Fruit fly (Drosophila melanogaster) whole organism, embryonic: ENCODE measurements around the gene CG33258.

ENCODE experiments used
- Aef1 ChIP-seq: fragments of 200-800 bp; sonication (Bioruptor generic); IDR thresholded peaks from 3 replicates; pipeline ENCODE4 v1.3.6; 2022; ENCODE audit warnings: missing biosample characterization, missing genetic modification characterization
- Atf-2 ChIP-seq: fragments of 200-800 bp; sonication (Bioruptor generic); optimal IDR thresholded peaks from 2 replicates; lab custom pipeline; 2016; ENCODE audit warnings: missing biosample characterization, missing genetic modification characterization
- Atf3 ChIP-seq: fragments of 200-800 bp; sonication (Bioruptor generic); optimal IDR thresholded peaks from 3 replicates; lab custom pipeline; 2016; ENCODE audit warnings: missing biosample characterization, missing genetic modification characterization
- CG10274 ChIP-seq: fragments of 200-800 bp; sonication (Bioruptor generic); optimal IDR thresholded peaks from 3 replicates; lab custom pipeline; 2017; ENCODE audit warnings: missing biosample characterization, mild to moderate bottlenecking, missing genetic modification characterization
- CG10321 ChIP-seq: fragments of 200-800 bp; sonication (Bioruptor generic); IDR thresholded peaks from 2 replicates; pipeline ENCODE4 v1.3.6; 2022; ENCODE audit warnings: missing biosample characterization, missing genetic modification characterization
- CG12155 ChIP-seq: fragments of 200-800 bp; sonication (Bioruptor generic); optimal IDR thresholded peaks from 3 replicates; lab custom pipeline; 2016; ENCODE audit warnings: missing biosample characterization, missing genetic modification characterization
- CG12299 ChIP-seq: fragments of 200-800 bp; sonication (Bioruptor generic); optimal IDR thresholded peaks from 2 replicates; lab custom pipeline; 2018; ENCODE audit warnings: missing biosample characterization, mild to moderate bottlenecking, missing genetic modification characterization
- CG12769 ChIP-seq: fragments of 200-800 bp; sonication (Bioruptor generic); optimal IDR thresholded peaks from 2 replicates; lab custom pipeline; 2019; ENCODE audit warnings: missing biosample characterization, mild to moderate bottlenecking, missing genetic modification characterization, moderate library complexity
- CG13775 ChIP-seq: fragments of 200-800 bp; sonication (Bioruptor generic); optimal IDR thresholded peaks from 3 replicates; lab custom pipeline; 2017; ENCODE audit warnings: missing biosample characterization, mild to moderate bottlenecking, missing genetic modification characterization
- CG15601 ChIP-seq: fragments of 200-800 bp; sonication (Bioruptor generic); optimal IDR thresholded peaks from 3 replicates; lab custom pipeline; 2019; ENCODE audit warnings: missing biosample characterization, mild to moderate bottlenecking, missing genetic modification characterization, moderate library complexity
- CG15696 ChIP-seq: fragments of 200-800 bp; sonication (Bioruptor generic); optimal IDR thresholded peaks from 2 replicates; lab custom pipeline; 2019; ENCODE audit warnings: missing biosample characterization, mild to moderate bottlenecking, missing genetic modification characterization, moderate library complexity
- CG18619 ChIP-seq: fragments of 200-800 bp; sonication (Bioruptor generic); optimal IDR thresholded peaks from 3 replicates; lab custom pipeline; 2017; ENCODE audit warnings: missing biosample characterization, mild to moderate bottlenecking, missing genetic modification characterization
- CG2116 ChIP-seq: fragments of 200-800 bp; sonication (Bioruptor generic); optimal IDR thresholded peaks from 3 replicates; lab custom pipeline; 2018; ENCODE audit warnings: missing biosample characterization, mild to moderate bottlenecking, missing genetic modification characterization
- CG2129 ChIP-seq: fragments of 200-800 bp; sonication (Bioruptor generic); IDR thresholded peaks from 2 replicates; pipeline ENCODE4 v1.3.6; 2022; ENCODE audit warnings: missing biosample characterization, missing genetic modification characterization; ENCODE audit not compliant: partially characterized antibody
- CG30403 ChIP-seq: fragments of 200-800 bp; sonication (Bioruptor generic); optimal IDR thresholded peaks from 3 replicates; lab custom pipeline; 2016; ENCODE audit warnings: missing biosample characterization, missing genetic modification characterization
- CG3163 ChIP-seq: fragments of 200-800 bp; sonication (Bioruptor generic); optimal IDR thresholded peaks from 3 replicates; lab custom pipeline; 2016; ENCODE audit warnings: missing biosample characterization, missing genetic modification characterization
- CG34422 ChIP-seq: fragments of 200-800 bp; sonication (Bioruptor generic); IDR thresholded peaks from 3 replicates; pipeline ENCODE4 v1.3.6; 2022; ENCODE audit warnings: missing biosample characterization, missing genetic modification characterization
- CG7271 ChIP-seq: fragments of 200-800 bp; sonication (Bioruptor generic); optimal IDR thresholded peaks from 2 replicates; lab custom pipeline; 2018; ENCODE audit warnings: missing biosample characterization, mild to moderate bottlenecking, missing genetic modification characterization, moderate library complexity
- CG7786 ChIP-seq: fragments of 200-800 bp; sonication (Bioruptor generic); optimal IDR thresholded peaks from 2 replicates; lab custom pipeline; 2016; ENCODE audit warnings: missing biosample characterization, missing genetic modification characterization
- CkIIα-i1 ChIP-seq: fragments of 200-800 bp; sonication (Bioruptor generic); IDR thresholded peaks from 2 replicates; pipeline ENCODE4 v1.3.6; 2022; ENCODE audit warnings: missing biosample characterization, missing genetic modification characterization
- E2f1 ChIP-seq: fragments of 200-800 bp; sonication (Bioruptor generic); IDR thresholded peaks from 2 replicates; pipeline ENCODE4 v1.3.6; 2022; ENCODE audit warnings: missing biosample characterization, missing genetic modification characterization
- Fer1 ChIP-seq: fragments of 200-800 bp; sonication (Bioruptor generic); optimal IDR thresholded peaks from 2 replicates; lab custom pipeline; 2017; ENCODE audit warnings: missing biosample characterization, mild to moderate bottlenecking, missing genetic modification characterization
- HLH54F ChIP-seq: fragments of 200-800 bp; sonication (Bioruptor generic); optimal IDR thresholded peaks from 3 replicates; lab custom pipeline; 2016; ENCODE audit warnings: missing biosample characterization, missing genetic modification characterization
- Hr51 ChIP-seq, 2 experiments: fragments of 200-800 bp; sonication (Bioruptor generic); optimal IDR thresholded peaks; 2 replicates in 1 of 2; 3 replicates in 1 of 2; lab custom pipeline; 2016 to 2018; ENCODE audit warnings: missing biosample characterization in 2 of 2, missing genetic modification characterization in 2 of 2, mild to moderate bottlenecking in 1 of 2, moderate library complexity in 1 of 2
- Lhr ChIP-seq: fragments of 200-800 bp; sonication (Bioruptor generic); optimal IDR thresholded peaks from 3 replicates; lab custom pipeline; 2017; ENCODE audit warnings: mild to moderate bottlenecking, missing biosample characterization, missing genetic modification reagents, missing genetic modification characterization
- Mes4 ChIP-seq: fragments of 200-800 bp; sonication (Bioruptor generic); optimal IDR thresholded peaks from 2 replicates; lab custom pipeline; 2016; ENCODE audit warnings: missing biosample characterization, missing genetic modification characterization
- Myb ChIP-seq: fragments of 200-800 bp; sonication (Bioruptor generic); optimal IDR thresholded peaks from 2 replicates; lab custom pipeline; 2016; ENCODE audit warnings: missing biosample characterization, missing genetic modification characterization
- Sry-δ ChIP-seq: fragments of 200-800 bp; sonication (Bioruptor generic); optimal IDR thresholded peaks from 2 replicates; lab custom pipeline; 2016; ENCODE audit warnings: missing biosample characterization, missing genetic modification characterization
- Ssrp ChIP-seq: fragments of 200-800 bp; sonication (Bioruptor generic); optimal IDR thresholded peaks from 2 replicates; lab custom pipeline; 2018; ENCODE audit warnings: missing biosample characterization, mild to moderate bottlenecking, missing genetic modification characterization, moderate library complexity
- Stat92E ChIP-seq, 3 experiments: fragments of >200 bp in 2 of 3; fragments of 200-800 bp in 1 of 3; sonication (Bioruptor generic) in 1 of 3; optimal IDR thresholded peaks; 2 replicates each; lab custom pipeline; 2017 to 2019; ENCODE audit warnings: missing biosample characterization in 3 of 3, missing genetic modification characterization in 3 of 3, mild to moderate bottlenecking in 1 of 3, moderate library complexity in 1 of 3
- TFAM ChIP-seq: fragments of 200-800 bp; sonication (Bioruptor generic); optimal IDR thresholded peaks from 2 replicates; lab custom pipeline; 2017; ENCODE audit warnings: missing biosample characterization, missing genetic modification characterization, inconsistent platforms
- ash1 ChIP-seq: fragments of 200-800 bp; sonication (Bioruptor generic); optimal IDR thresholded peaks from 2 replicates; lab custom pipeline; 2018; ENCODE audit warnings: missing biosample characterization, mild to moderate bottlenecking, missing genetic modification characterization
- bab2 ChIP-seq: fragments of 200-800 bp; sonication (Bioruptor generic); optimal IDR thresholded peaks from 2 replicates; lab custom pipeline; 2016; ENCODE audit warnings: missing biosample characterization, missing genetic modification characterization
- bbx ChIP-seq: fragments of 200-800 bp; sonication (Bioruptor generic); IDR thresholded peaks from 2 replicates; pipeline ENCODE4 v1.3.6; 2022; ENCODE audit warnings: missing biosample characterization, missing genetic modification characterization; ENCODE audit not compliant: partially characterized antibody
- dati ChIP-seq: fragments of 200-800 bp; sonication (Bioruptor generic); IDR thresholded peaks from 2 replicates; pipeline ENCODE4 v1.3.6; 2022; ENCODE audit warnings: missing biosample characterization, missing genetic modification characterization
- dmrt11E ChIP-seq: fragments of 200-800 bp; sonication (Bioruptor generic); optimal IDR thresholded peaks from 3 replicates; lab custom pipeline; 2018; ENCODE audit warnings: missing biosample characterization, mild to moderate bottlenecking, missing genetic modification characterization, moderate library complexity
- dmrt99B ChIP-seq: fragments of 200-800 bp; sonication (Bioruptor generic); optimal IDR thresholded peaks from 2 replicates; lab custom pipeline; 2018; ENCODE audit warnings: missing biosample characterization, mild to moderate bottlenecking, missing genetic modification characterization, moderate library complexity
- kah ChIP-seq: fragments of 200-800 bp; sonication (Bioruptor generic); optimal IDR thresholded peaks from 2 replicates; lab custom pipeline; 2018; ENCODE audit warnings: missing biosample characterization, mild to moderate bottlenecking, missing genetic modification characterization
- nmo ChIP-seq: fragments of 200-800 bp; sonication (Bioruptor generic); optimal IDR thresholded peaks from 2 replicates; lab custom pipeline; 2018; ENCODE audit warnings: missing biosample characterization, mild to moderate bottlenecking, missing genetic modification characterization, moderate library complexity
- psq ChIP-seq: fragments of 200-800 bp; sonication (Bioruptor generic); optimal IDR thresholded peaks from 2 replicates; lab custom pipeline; 2017; ENCODE audit warnings: missing biosample characterization, missing genetic modification characterization
- pzg ChIP-seq: fragments of 200-800 bp; sonication (Bioruptor generic); optimal IDR thresholded peaks from 3 replicates; lab custom pipeline; 2018; ENCODE audit warnings: missing biosample characterization, mild to moderate bottlenecking, missing genetic modification characterization, moderate library complexity
- row ChIP-seq: fragments of 200-800 bp; sonication (Bioruptor generic); IDR thresholded peaks from 3 replicates; pipeline ENCODE4 v1.3.6; 2022; ENCODE audit warnings: missing biosample characterization, missing genetic modification characterization
- run ChIP-seq: fragments of 200-800 bp; sonication (Bioruptor generic); optimal IDR thresholded peaks from 3 replicates; lab custom pipeline; 2018; ENCODE audit warnings: missing biosample characterization, mild to moderate bottlenecking, missing genetic modification characterization
- sc ChIP-seq, 3 experiments: fragments of >200 bp in 2 of 3; fragments of 200-800 bp in 1 of 3; sonication (Bioruptor generic) in 1 of 3; optimal IDR thresholded peaks; 2 replicates in 2 of 3; 3 replicates in 1 of 3; lab custom pipeline; 2017; ENCODE audit warnings: mild to moderate bottlenecking in 1 of 3, missing biosample characterization in 1 of 3, missing genetic modification characterization in 1 of 3, missing genetic modification reagents in 1 of 3
- seq ChIP-seq: fragments of 200-800 bp; sonication (Bioruptor generic); IDR thresholded peaks from 2 replicates; pipeline ENCODE4 v1.3.6; 2022; ENCODE audit warnings: missing biosample characterization, missing genetic modification characterization
- sisA ChIP-seq: fragments of 200-800 bp; sonication (Bioruptor generic); IDR thresholded peaks from 2 replicates; pipeline ENCODE4 v1.3.6; 2022; ENCODE audit warnings: missing biosample characterization, missing genetic modification characterization
- stwl ChIP-seq: fragments of 200-800 bp; sonication (Bioruptor generic); optimal IDR thresholded peaks from 3 replicates; lab custom pipeline; 2018; ENCODE audit warnings: missing biosample characterization, mild to moderate bottlenecking, missing genetic modification characterization, moderate library complexity
- trem ChIP-seq: fragments of 200-800 bp; optimal IDR thresholded peaks from 3 replicates; lab custom pipeline; 2019; ENCODE audit warnings: missing biosample characterization, mild to moderate bottlenecking, missing genetic modification characterization, moderate library complexity
- zen2 ChIP-seq: fragments of 200-800 bp; sonication (Bioruptor generic); IDR thresholded peaks from 3 replicates; pipeline ENCODE4 v1.3.6; 2022; ENCODE audit warnings: missing biosample characterization, missing genetic modification characterization; ENCODE audit not compliant: partially characterized antibody

CG33258 gene

DNA sequence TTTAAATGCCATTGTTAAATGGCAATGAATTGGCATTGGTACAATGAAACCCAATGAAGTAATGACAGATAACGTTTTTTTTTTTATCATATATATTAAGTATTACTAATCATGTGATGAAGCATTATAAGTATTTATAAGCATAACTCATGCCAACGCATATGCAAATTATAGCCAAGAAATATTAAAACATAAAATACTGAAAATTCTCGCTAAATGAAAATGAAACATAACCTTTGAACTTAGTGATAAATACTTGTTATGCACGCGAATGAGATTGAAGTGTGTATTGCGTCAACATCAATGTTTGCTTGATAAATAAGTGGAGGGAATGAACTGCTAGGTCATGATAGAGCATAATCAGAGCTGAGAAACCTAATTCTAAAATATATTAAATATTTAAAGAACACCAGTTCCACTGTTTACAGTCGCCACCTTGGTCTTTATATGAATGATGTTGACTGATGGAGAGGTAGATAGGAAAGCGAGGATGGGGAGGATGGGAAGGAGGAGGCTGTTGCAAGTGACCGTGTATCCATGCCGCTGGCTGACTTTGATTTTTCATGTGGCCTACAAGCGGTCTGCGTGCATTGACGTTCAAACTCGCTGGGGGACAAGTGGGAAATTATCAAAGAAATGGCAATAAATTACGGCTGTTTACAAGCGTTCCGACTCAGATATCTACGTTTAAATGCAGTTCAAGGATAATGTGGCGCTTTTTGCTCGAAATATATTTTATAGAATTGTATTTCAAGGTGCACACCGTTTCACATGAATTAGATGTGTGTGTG lies 26.1 kb upstream of the CG33258 start (continued):
- TF ChIP-seq CG2116 (GFP tag; lab: Kevin White, UChicago) (no peak), dmrt99B (tag; lab: Kevin White, UChicago) (peak; percentile 14), trem (tag; lab: Kevin White, UChicago) (peak; percentile 9), run (tag; lab: Kevin White, UChicago) (no peak), TFAM (GFP tag; lab: Kevin White, UChicago) (no peak), CG15696 (tag; lab: Kevin White, UChicago) (peak; percentile 71), CkIIα-i1 (GFP tag; lab: Robert Waterston, UW) (no peak), ash1 (GFP tag; lab: Kevin White, UChicago) (no peak), CG18619 (GFP tag; lab: Kevin White, UChicago) (no peak), nmo (GFP tag; lab: Kevin White, UChicago) (no peak), Myb (no peak), CG7786 (GFP tag; lab: Kevin White, UChicago) (no peak), CG7271 (no peak), CG34422 (GFP tag; lab: Robert Waterston, UW) (no peak), Aef1 (GFP tag; lab: Robert Waterston, UW) (no peak), sc (optimal IDR thresholded peaks at IDR 0.05; lab: Kevin White, UChicago) (no peak), sc (GFP tag; optimal IDR thresholded peaks at IDR 0.05; lab: Kevin White, UChicago) (peak; percentile 53), row (GFP tag; lab: Robert Waterston, UW) (no peak), zen2 (GFP tag; lab: Robert Waterston, UW) (no peak), kah (no peak), CG10321 (GFP tag; lab: Robert Waterston, UW) (no peak), CG2129 (GFP tag; lab: Robert Waterston, UW) (no peak), Stat92E (GFP tag; optimal IDR thresholded peaks at IDR 0.05; lab: Kevin White, UChicago) (no peak), Hr51 (GFP tag; optimal IDR thresholded peaks at IDR 0.05; lab: Kevin White, UChicago) (no peak), Fer1 (no peak), seq (no peak), CG12155 (GFP tag; lab: Kevin White, UChicago) (no peak), CG30403 (GFP tag; lab: Kevin White, UChicago) (no peak), CG15601 (peak; percentile 43), psq (GFP tag; lab: Kevin White, UChicago) (no peak), CG13775 (GFP tag; lab: Kevin White, UChicago) (no peak), Ssrp (tag; lab: Kevin White, UChicago) (no peak), Atf-2 (no peak), Mes4 (GFP tag; lab: Kevin White, UChicago) (no peak), stwl (tag; lab: Kevin White, UChicago) (peak; percentile 1), pzg (GFP tag; lab: Kevin White, UChicago) (no peak), CG12769 (tag; lab: Kevin White, UChicago) (no peak), CG10274 (GFP tag; lab: Kevin White, UChicago) (no peak), bbx (no peak), CG12299 (tag; lab: Kevin White, UChicago) (no peak), CG3163 (GFP tag; lab: Kevin White, UChicago) (no peak), E2f1 (no peak), sisA (GFP tag; lab: Robert Waterston, UW) (no peak), Sry-δ (GFP tag; lab: Kevin White, UChicago) (no peak), HLH54F (GFP tag; lab: Kevin White, UChicago) (no peak), Atf3 (GFP tag; lab: Kevin White, UChicago) (no peak), dati (GFP tag; lab: Robert Waterston, UW) (no peak), dmrt11E (tag; lab: Kevin White, UChicago) (peak; percentile 57), bab2 (peak; percentile 2), Lhr (GFP tag; lab: Kevin White, UChicago) (peak; percentile 3)
